Worm (Caenorhabditis elegans) whole organism, young adult: ENCODE results near the gene klp-18.

ENCODE experiments used
- egl-18 ChIP-seq: fragments of 200-800 bp; sonication (Bioruptor generic); IDR thresholded peaks from 2 replicates; pipeline ENCODE4 v1.3.6; 2022; ENCODE audit warnings: missing genetic modification reagents, missing genetic modification characterization, missing compliant biosample characterization
- tlf-1 ChIP-seq: fragments of 200-800 bp; sonication (Bioruptor generic); optimal IDR thresholded peaks from 2 replicates; lab custom pipeline; 2018; ENCODE audit warnings: mild to moderate bottlenecking, missing genetic modification characterization, missing compliant biosample characterization

DNA sequence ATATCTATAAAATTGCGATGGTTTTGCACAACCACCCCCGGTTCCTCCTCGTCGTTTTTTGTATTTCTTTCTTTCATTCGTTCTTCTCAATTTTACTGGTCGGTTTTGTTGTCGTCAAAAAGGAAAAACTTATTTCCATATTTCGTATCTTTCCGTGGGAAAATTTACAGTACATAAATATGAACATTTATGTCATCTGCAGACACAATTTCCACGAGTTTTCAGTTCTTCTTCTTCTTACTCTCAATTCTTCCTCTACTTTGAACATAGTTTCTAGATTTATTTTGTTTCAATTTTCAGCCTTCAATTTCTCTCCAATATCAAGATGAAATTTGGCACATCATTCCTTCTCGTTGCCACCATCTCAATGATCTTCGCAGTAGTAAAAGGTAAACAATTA, 41.2 kb downstream of the klp-18 start, which contains the start of gene Y43B11AR.1:
- TF ChIP-seq egl-18 (GFP tag; lab: Robert Waterston, UW): no peak
- no peak for TF ChIP-seq tlf-1 (GFP tag; lab: Kevin White, UChicago)
